Worm (Caenorhabditis elegans) whole organism, mixed stage, embryonic: Measurements from ENCODE around the gene clec-33.

Experiments
- blmp-1 ChIP-seq: fragments of 150-350 bp; optimal IDR thresholded peaks from 2 replicates; lab custom pipeline; 2014; ENCODE audit warnings: missing biosample characterization, missing genetic modification characterization
- ces-1 ChIP-seq: fragments of 150-350 bp; optimal IDR thresholded peaks from 2 replicates; lab custom pipeline; 2014; ENCODE audit warnings: missing biosample characterization, missing genetic modification reagents, missing genetic modification characterization
- elt-3 ChIP-seq: fragments of 150-350 bp; optimal IDR thresholded peaks from 2 replicates; lab custom pipeline; 2014; ENCODE audit warnings: missing biosample characterization, missing genetic modification characterization
- mep-1 ChIP-seq: fragments of 150-350 bp; optimal IDR thresholded peaks from 2 replicates; lab custom pipeline; 2017; ENCODE audit warnings: missing biosample characterization, missing genetic modification reagents, missing genetic modification characterization, inconsistent platforms
- nhr-237 ChIP-seq: fragments of 150-350 bp; optimal IDR thresholded peaks from 2 replicates; lab custom pipeline; 2014; ENCODE audit warnings: missing biosample characterization, missing genetic modification characterization
- pha-4 ChIP-seq: fragments of 150-350 bp; optimal IDR thresholded peaks from 2 replicates; lab custom pipeline; 2018; ENCODE audit warnings: missing biosample characterization, missing genetic modification reagents, missing genetic modification characterization
- snpc-4 ChIP-seq: fragments of 150-350 bp; optimal IDR thresholded peaks from 2 replicates; lab custom pipeline; 2014; ENCODE audit warnings: missing biosample characterization, missing genetic modification characterization

DNA sequence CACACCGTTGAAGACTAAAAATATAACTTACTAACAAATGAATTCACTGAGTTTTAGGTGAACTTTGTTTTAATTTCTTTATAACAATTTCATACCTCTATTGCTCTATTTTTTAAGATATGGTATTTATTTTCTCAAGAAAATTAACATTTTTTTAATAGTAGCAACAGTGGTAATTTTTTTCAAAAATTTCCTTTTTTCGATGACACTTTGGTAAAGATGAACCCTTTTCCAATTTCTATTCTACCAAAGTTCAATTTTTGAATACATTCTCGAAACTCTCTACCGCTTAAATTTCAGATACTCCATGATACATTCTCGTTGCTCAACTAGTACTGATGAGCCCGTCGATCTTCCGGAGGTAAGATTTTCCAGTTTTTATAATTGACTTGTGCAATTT, 42.3 kb upstream of the clec-33 start, which contains the start of gene nhr-116:
- no peak for TF ChIP-seq pha-4 (tag; lab: Kevin White, UChicago)
- no peak for TF ChIP-seq snpc-4 (tag; lab: Kevin White, UChicago)
- TF ChIP-seq mep-1 (tag; lab: Kevin White, UChicago), result no peak
- TF ChIP-seq nhr-237 (tag; lab: Kevin White, UChicago), result no peak
- TF ChIP-seq ces-1 (GFP tag; lab: Kevin White, UChicago), result no peak
- no peak for TF ChIP-seq blmp-1
- TF ChIP-seq elt-3 (tag; lab: Kevin White, UChicago), result no peak
